Worm (Caenorhabditis elegans) whole organism, midembryonic: ENCODE data around the gene cal-3.

Experiments used
- cog-1 ChIP-seq: sonication (generic microtip); optimal IDR thresholded peaks from 2 replicates; lab custom pipeline; 2016; ENCODE audit warnings: missing genetic modification characterization, missing compliant biosample characterization
- flt-1 ChIP-seq: fragments of 200-800 bp; sonication (Bioruptor generic); IDR thresholded peaks from 2 replicates; pipeline ENCODE4 v1.3.6; 2022; ENCODE audit warnings: missing genetic modification characterization, missing compliant biosample characterization
- klf-2 ChIP-seq: fragments of 200-800 bp; sonication (Bioruptor generic); conservative IDR thresholded peaks from 2 replicates; pipeline ENCODE4 v1.3.6; 2022; ENCODE audit warnings: missing genetic modification reagents, missing genetic modification characterization, missing compliant biosample characterization
- med-1 ChIP-seq: sonication (generic microtip); optimal IDR thresholded peaks from 2 replicates; lab custom pipeline; 2017; ENCODE audit warnings: missing genetic modification characterization, mild to moderate bottlenecking, missing compliant biosample characterization, antibody characterized with exemption, missing genetic modification reagents; ENCODE audit not compliant: insufficient read depth
- tab-1 ChIP-seq: fragments of 200-800 bp; sonication (Bioruptor generic); IDR thresholded peaks from 2 replicates; pipeline ENCODE4 v1.3.6; 2022; ENCODE audit warnings: missing genetic modification characterization, missing compliant biosample characterization
- ztf-29 ChIP-seq: fragments of 200-800 bp; sonication (Bioruptor generic); IDR thresholded peaks from 2 replicates; pipeline ENCODE4 v1.3.6; 2022; ENCODE audit warnings: missing genetic modification reagents, missing genetic modification characterization, missing compliant biosample characterization

ce11 chrIV:3814553-3815258, 20.3 kb downstream of the cal-3 start:
- TF ChIP-seq ztf-29 (GFP tag; lab: Robert Waterston, UW) (no peak), med-1 (GFP tag; lab: Kevin White, UChicago) (no peak), tab-1 (GFP tag; lab: Robert Waterston, UW) (no peak), cog-1 (no peak), flt-1 (GFP tag; lab: Robert Waterston, UW) (no peak), klf-2 (GFP tag; lab: Robert Waterston, UW) (no peak)
